Fruit fly (Drosophila melanogaster): ENCODE data around the gene CG14693.

The CG14693 gene

dm6 chr3R:10784058-10784499 lies 30.8 kb downstream of the CG14693 start, which contains the start of the genes mRpL37 and Rbp1 (continued):
- TF ChIP-seq CG30020 (tag; optimal IDR thresholded peaks at IDR 0.05), result peak; percentile 85
- peak; percentile 67 for TF ChIP-seq Max (GFP tag; optimal IDR thresholded peaks at IDR 0.05)
- no peak for TF ChIP-seq prd (optimal IDR thresholded peaks at IDR 0.05)
- peak; percentile 90 for TF ChIP-seq prd (GFP tag; IDR thresholded peaks at IDR 0.05)
- peak; percentile 97 for TF ChIP-seq Dll (GFP tag; IDR thresholded peaks at IDR 0.05; ENCODE audit: partially characterized antibody)
- TF ChIP-seq Abd-B (GFP tag; optimal IDR thresholded peaks at IDR 0.05), result peak; percentile 93
- peak; percentile 84 for TF ChIP-seq grau (tag; optimal IDR thresholded peaks at IDR 0.05)
- peak; percentile 88 for TF ChIP-seq trem (tag; optimal IDR thresholded peaks at IDR 0.05)
- TF ChIP-seq CG14667 (GFP tag; IDR thresholded peaks at IDR 0.05), result peak; percentile 48
- peak; percentile 93 for TF ChIP-seq CG14710 (tag; optimal IDR thresholded peaks at IDR 0.05)
- TF ChIP-seq CG7839 (tag; optimal IDR thresholded peaks at IDR 0.05), result peak; percentile 78
- TF ChIP-seq Med (GFP tag), result peak; percentile 81
- TF ChIP-seq gfzf (GFP tag; optimal IDR thresholded peaks at IDR 0.05), result peak; percentile 42
- TF ChIP-seq CG2889 (GFP tag; IDR thresholded peaks at IDR 0.05), result no peak
- peak; percentile 91 for TF ChIP-seq Ptx1 (GFP tag; IDR thresholded peaks at IDR 0.05)
- peak; percentile 82 for TF ChIP-seq CG2678 (tag; optimal IDR thresholded peaks at IDR 0.05)
- TF ChIP-seq CoRest (tag; optimal IDR thresholded peaks at IDR 0.05), result peak; percentile 90
- peak; percentile 94 for TF ChIP-seq unc-4 (GFP tag; IDR thresholded peaks at IDR 0.05; ENCODE audit: partially characterized antibody)
- peak; percentile 12 for TF ChIP-seq maf-S (GFP tag; optimal IDR thresholded peaks at IDR 0.05)
- peak; percentile 5 for TF ChIP-seq CG17912 (GFP tag; optimal IDR thresholded peaks at IDR 0.05)
- peak; percentile 88 for TF ChIP-seq gem (tag; optimal IDR thresholded peaks at IDR 0.05)
- peak; percentile 59; the same call in 1 of the 2 replicates for TF ChIP-seq onecut (GFP tag; IDR thresholded peaks at IDR 0.05)
- no peak for TF ChIP-seq bowl (GFP tag; IDR thresholded peaks at IDR 0.05)
- no peak for TF ChIP-seq CG10959 (GFP tag; IDR thresholded peaks at IDR 0.05)
- peak; percentile 85 for TF ChIP-seq Hr3 (GFP tag; optimal IDR thresholded peaks at IDR 0.05)
- TF ChIP-seq Neu2 (GFP tag; optimal IDR thresholded peaks at IDR 0.05; ENCODE audit: borderline replicate concordance), result no peak
- peak; percentile 45; the same call in 1 of the 2 replicates for TF ChIP-seq Xrp1 (GFP tag; IDR thresholded peaks at IDR 0.05)
- TF ChIP-seq Hr51 (GFP tag; optimal IDR thresholded peaks at IDR 0.05), result peak in 1 of 2 experiments; percentile 55
- no peak for TF ChIP-seq TFAM (GFP tag; optimal IDR thresholded peaks at IDR 0.05)
- peak; percentile 7 to 69 for TF ChIP-seq tll (GFP tag; optimal IDR thresholded peaks at IDR 0.05)
- peak; percentile 61 for TF ChIP-seq Antp (GFP tag; optimal IDR thresholded peaks at IDR 0.05)
- TF ChIP-seq CG2712 (tag; optimal IDR thresholded peaks at IDR 0.05), result peak; percentile 89
- peak; percentile 83 for TF ChIP-seq Chrac-16 (GFP tag; optimal IDR thresholded peaks at IDR 0.05)
- TF ChIP-seq CG13287 (GFP tag; IDR thresholded peaks at IDR 0.05; ENCODE audit: partially characterized antibody), result peak; percentile 84
- peak; percentile 59 for TF ChIP-seq chn (GFP tag; optimal IDR thresholded peaks at IDR 0.05)
- peak; percentile 98 for TF ChIP-seq CG2129 (GFP tag; IDR thresholded peaks at IDR 0.05; ENCODE audit: partially characterized antibody)
- TF ChIP-seq eyg (GFP tag; optimal IDR thresholded peaks at IDR 0.05), result no peak
- TF ChIP-seq ato (GFP tag; IDR thresholded peaks at IDR 0.05; ENCODE audit: partially characterized antibody), result peak; percentile 30; the same call in 1 of the 2 replicates
- TF ChIP-seq HLHmδ (GFP tag; optimal IDR thresholded peaks at IDR 0.05), result no peak
- peak; percentile 24 for TF ChIP-seq CG1529 (GFP tag; optimal IDR thresholded peaks at IDR 0.05)
- TF ChIP-seq ATbp (GFP tag; optimal IDR thresholded peaks at IDR 0.05), result no peak
- peak; percentile 66 for TF ChIP-seq Oli (tag; optimal IDR thresholded peaks at IDR 0.05)
- TF ChIP-seq CG14965 (GFP tag; optimal IDR thresholded peaks at IDR 0.05; ENCODE audit: borderline replicate concordance), result no peak
- peak; percentile 85 for TF ChIP-seq al (GFP tag; IDR thresholded peaks at IDR 0.05)
- TF ChIP-seq lola (GFP tag; optimal IDR thresholded peaks at IDR 0.05), result peak in 1 of 3 experiments; percentile 86
- no peak; the same call in 1 of the 2 replicates for TF ChIP-seq Ravus (GFP tag; IDR thresholded peaks at IDR 0.05)
- peak; percentile 67 for TF ChIP-seq Fer3 (tag; optimal IDR thresholded peaks at IDR 0.05)
- peak; percentile 23 for TF ChIP-seq salm (tag; optimal IDR thresholded peaks at IDR 0.05)
- no peak for TF ChIP-seq Hmr (GFP tag; optimal IDR thresholded peaks at IDR 0.05)
